Fruit fly (Drosophila melanogaster) whole organism, embryonic: ENCODE data around the gene CG15332.
A peak's percentile ranks its signal among the peaks of the same experiment; 100 is the strongest.

Experiments
- Awh ChIP-seq: fragments of 200-800 bp; sonication (Bioruptor generic); IDR thresholded peaks from 2 replicates; pipeline ENCODE4, ENCODE4 v1.3.6; 2022; ENCODE audit warnings: missing biosample characterization, missing genetic modification characterization
- BEAF-32 ChIP-seq: fragments of 200-800 bp; sonication (Bioruptor generic); optimal IDR thresholded peaks from 3 replicates; lab custom pipeline; 2017; ENCODE audit warnings: missing biosample characterization, missing genetic modification characterization, mild to moderate bottlenecking, moderate library complexity, missing genetic modification reagents
- Bteb2 ChIP-seq: fragments of 200-800 bp; sonication (Bioruptor generic); optimal IDR thresholded peaks from 2 replicates; lab custom pipeline; 2016; ENCODE audit warnings: missing biosample characterization, missing genetic modification characterization
- CG10147 ChIP-seq: fragments of 200-800 bp; sonication (Bioruptor generic); optimal IDR thresholded peaks from 2 replicates; lab custom pipeline; 2019; ENCODE audit warnings: missing biosample characterization, mild to moderate bottlenecking, missing genetic modification characterization, moderate library complexity
- CG10431 ChIP-seq: fragments of 200-800 bp; sonication (Bioruptor generic); optimal IDR thresholded peaks from 3 replicates; lab custom pipeline; 2018; ENCODE audit warnings: missing biosample characterization, mild to moderate bottlenecking, missing genetic modification characterization
- CG14441 ChIP-seq: fragments of 200-800 bp; sonication (Bioruptor generic); IDR thresholded peaks from 2 replicates; pipeline ENCODE4 v1.3.6; 2022; ENCODE audit warnings: missing biosample characterization, missing genetic modification characterization
- CG14710 ChIP-seq: fragments of 200-800 bp; sonication (Bioruptor generic); optimal IDR thresholded peaks from 3 replicates; lab custom pipeline; 2019; ENCODE audit warnings: missing biosample characterization, mild to moderate bottlenecking, missing genetic modification characterization, moderate library complexity
- CG1647 ChIP-seq: fragments of 200-800 bp; sonication (Bioruptor generic); optimal IDR thresholded peaks from 3 replicates; lab custom pipeline; 2016; ENCODE audit warnings: missing biosample characterization, missing genetic modification characterization
- CG1792 ChIP-seq: fragments of 200-800 bp; sonication (Bioruptor generic); optimal IDR thresholded peaks from 2 replicates; lab custom pipeline; 2016; ENCODE audit warnings: missing biosample characterization, missing genetic modification characterization
- CG18476 ChIP-seq: fragments of 200-800 bp; sonication (Bioruptor generic); optimal IDR thresholded peaks from 2 replicates; lab custom pipeline; 2016; ENCODE audit warnings: missing biosample characterization, mild to moderate bottlenecking, missing genetic modification characterization
- CG2678 ChIP-seq: fragments of 200-800 bp; sonication (Bioruptor generic); optimal IDR thresholded peaks from 3 replicates; lab custom pipeline; 2019; ENCODE audit warnings: missing biosample characterization, mild to moderate bottlenecking, missing genetic modification characterization, moderate library complexity
- CG31224 ChIP-seq: fragments of 200-800 bp; sonication (Bioruptor generic); IDR thresholded peaks from 2 replicates; pipeline ENCODE4 v1.3.6; 2022; ENCODE audit warnings: missing biosample characterization, missing genetic modification characterization
- CG31365 ChIP-seq: fragments of 200-800 bp; sonication (Bioruptor generic); optimal IDR thresholded peaks from 2 replicates; lab custom pipeline; 2018; ENCODE audit warnings: missing biosample characterization, mild to moderate bottlenecking, missing genetic modification characterization
- CG42726 ChIP-seq: fragments of 200-800 bp; sonication (Bioruptor generic); IDR thresholded peaks from 2 replicates; pipeline ENCODE4 v1.3.6; 2022; ENCODE audit warnings: missing biosample characterization, missing genetic modification characterization; ENCODE audit not compliant: partially characterized antibody
- CG4424 ChIP-seq: fragments of 200-800 bp; sonication (Bioruptor generic); optimal IDR thresholded peaks from 3 replicates; lab custom pipeline; 2016; ENCODE audit warnings: missing biosample characterization, missing genetic modification characterization
- CG4617 ChIP-seq: fragments of 200-800 bp; sonication (Bioruptor generic); optimal IDR thresholded peaks from 3 replicates; lab custom pipeline; 2016; ENCODE audit warnings: missing biosample characterization, missing genetic modification characterization, borderline replicate concordance
- CG5953 ChIP-seq: fragments of 200-800 bp; sonication (Bioruptor generic); IDR thresholded peaks from 2 replicates; pipeline ENCODE4 v1.3.6; 2022; ENCODE audit warnings: missing biosample characterization, missing genetic modification characterization
- CG6272 ChIP-seq: fragments of 200-800 bp; sonication (Bioruptor generic); IDR thresholded peaks from 2 replicates; pipeline ENCODE4 v1.3.6; 2022; ENCODE audit warnings: missing biosample characterization, missing genetic modification characterization
- CG6654 ChIP-seq: fragments of 200-800 bp; sonication (Bioruptor generic); optimal IDR thresholded peaks from 2 replicates; lab custom pipeline; 2017; ENCODE audit warnings: missing biosample characterization, mild to moderate bottlenecking, missing genetic modification characterization
- CG6813 ChIP-seq: fragments of 200-800 bp; sonication (Bioruptor generic); optimal IDR thresholded peaks from 2 replicates; lab custom pipeline; 2017; ENCODE audit warnings: missing biosample characterization, missing genetic modification characterization, mild to moderate bottlenecking, moderate library complexity, missing genetic modification reagents
- CG7786 ChIP-seq: fragments of 200-800 bp; sonication (Bioruptor generic); optimal IDR thresholded peaks from 2 replicates; lab custom pipeline; 2016; ENCODE audit warnings: missing biosample characterization, missing genetic modification characterization
- CG7987 ChIP-seq: fragments of 200-800 bp; sonication (Bioruptor generic); optimal IDR thresholded peaks from 2 replicates; lab custom pipeline; 2018; ENCODE audit warnings: missing biosample characterization, mild to moderate bottlenecking, missing genetic modification characterization, moderate library complexity
- CG8478 ChIP-seq: fragments of >200 bp; optimal IDR thresholded peaks from 2 replicates; lab custom pipeline; 2018
- CG8924 ChIP-seq: fragments of 200-800 bp; optimal IDR thresholded peaks from 3 replicates; lab custom pipeline; 2019; ENCODE audit warnings: missing biosample characterization, mild to moderate bottlenecking, missing genetic modification characterization, moderate library complexity
- CkIIα-i1 ChIP-seq: fragments of 200-800 bp; sonication (Bioruptor generic); IDR thresholded peaks from 2 replicates; pipeline ENCODE4 v1.3.6; 2022; ENCODE audit warnings: missing biosample characterization, missing genetic modification characterization
- CrebB ChIP-seq: fragments of 200-800 bp; sonication (Bioruptor generic); optimal IDR thresholded peaks from 3 replicates; lab custom pipeline; 2018; ENCODE audit warnings: missing biosample characterization, mild to moderate bottlenecking, missing genetic modification characterization
- Oli ChIP-seq: fragments of 200-800 bp; sonication (Bioruptor generic); optimal IDR thresholded peaks from 2 replicates; lab custom pipeline; 2018; ENCODE audit warnings: missing biosample characterization, mild to moderate bottlenecking, missing genetic modification characterization, moderate library complexity
- Rx ChIP-seq: fragments of 200-800 bp; sonication (Bioruptor generic); IDR thresholded peaks from 2 replicates; pipeline ENCODE4 v1.3.6; 2022; ENCODE audit warnings: missing biosample characterization, missing genetic modification characterization
- Ssrp ChIP-seq: fragments of 200-800 bp; sonication (Bioruptor generic); optimal IDR thresholded peaks from 2 replicates; lab custom pipeline; 2018; ENCODE audit warnings: missing biosample characterization, mild to moderate bottlenecking, missing genetic modification characterization, moderate library complexity
- Tbp ChIP-seq: fragments of >200 bp; optimal IDR thresholded peaks from 2 replicates; lab custom pipeline; 2018; ENCODE audit warnings: missing biosample characterization, missing genetic modification characterization
- Vsx1 ChIP-seq: fragments of 200-800 bp; sonication (Bioruptor generic); optimal IDR thresholded peaks from 2 replicates; lab custom pipeline; 2017; ENCODE audit warnings: missing biosample characterization, mild to moderate bottlenecking, missing genetic modification characterization, missing genetic modification reagents
- YL-1 ChIP-seq: fragments of 200-800 bp; sonication (Bioruptor generic); optimal IDR thresholded peaks from 3 replicates; lab custom pipeline; 2017; ENCODE audit warnings: missing biosample characterization, mild to moderate bottlenecking, missing genetic modification characterization
- ase ChIP-seq: fragments of 200-800 bp; sonication (Bioruptor generic); IDR thresholded peaks from 3 replicates; pipeline ENCODE4 v1.3.6; 2022; ENCODE audit warnings: missing biosample characterization, missing genetic modification characterization
- cad ChIP-seq: fragments of >200 bp; optimal IDR thresholded peaks from 2 replicates; lab custom pipeline; 2017; ENCODE audit warnings: missing biosample characterization, missing genetic modification characterization
- cwo ChIP-seq: fragments of 200-800 bp; sonication (Bioruptor generic); optimal IDR thresholded peaks from 3 replicates; lab custom pipeline; 2017; ENCODE audit warnings: missing biosample characterization, missing genetic modification characterization, mild to moderate bottlenecking, moderate library complexity, missing genetic modification reagents
- dpn ChIP-seq, 2 experiments: fragments of 200-800 bp; sonication (Bioruptor generic); optimal IDR thresholded peaks; 3 replicates each; lab custom pipeline; 2016; ENCODE audit warnings: missing biosample characterization in 2 of 2, missing genetic modification characterization in 2 of 2
- grau ChIP-seq: fragments of 200-800 bp; optimal IDR thresholded peaks from 3 replicates; lab custom pipeline; 2019; ENCODE audit warnings: missing biosample characterization, mild to moderate bottlenecking, missing genetic modification characterization, moderate library complexity
- gt ChIP-seq: fragments of 200-800 bp; sonication (Bioruptor generic); IDR thresholded peaks from 2 replicates; pipeline ENCODE4 v1.3.6; 2022; ENCODE audit warnings: missing biosample characterization, missing genetic modification characterization
- h ChIP-seq: fragments of >200 bp; optimal IDR thresholded peaks from 2 replicates; lab custom pipeline; 2017
- hb ChIP-seq: fragments of 200-800 bp; sonication (Bioruptor generic); IDR thresholded peaks from 3 replicates; pipeline ENCODE4 v1.3.6; 2022; ENCODE audit warnings: missing biosample characterization, missing genetic modification characterization; ENCODE audit not compliant: partially characterized antibody
- jumu ChIP-seq: fragments of 200-800 bp; sonication (Bioruptor generic); optimal IDR thresholded peaks from 3 replicates; lab custom pipeline; 2016; ENCODE audit warnings: missing biosample characterization, missing genetic modification characterization
- lilli ChIP-seq: fragments of 200-800 bp; sonication (Bioruptor generic); optimal IDR thresholded peaks from 3 replicates; lab custom pipeline; 2016; ENCODE audit warnings: missing biosample characterization, missing genetic modification characterization
- lola ChIP-seq, 3 experiments: fragments of >200 bp in 2 of 3; fragments of 200-800 bp in 1 of 3; sonication (Bioruptor generic) in 1 of 3; optimal IDR thresholded peaks; 2 replicates each; lab custom pipeline; 2017 to 2019; ENCODE audit warnings: missing biosample characterization in 3 of 3, missing genetic modification characterization in 3 of 3, mild to moderate bottlenecking in 1 of 3, moderate library complexity in 1 of 3
- oc ChIP-seq: fragments of 200-800 bp; sonication (Bioruptor generic); optimal IDR thresholded peaks from 2 replicates; lab custom pipeline; 2018; ENCODE audit warnings: missing biosample characterization, mild to moderate bottlenecking, missing genetic modification characterization, moderate library complexity
- slbo ChIP-seq: fragments of 200-800 bp; sonication (Bioruptor generic); IDR thresholded peaks from 2 replicates; pipeline ENCODE4 v1.3.6; 2022; ENCODE audit warnings: missing biosample characterization, missing genetic modification characterization
- sug ChIP-seq: fragments of 200-800 bp; optimal IDR thresholded peaks from 2 replicates; lab custom pipeline; 2019; ENCODE audit warnings: missing biosample characterization, mild to moderate bottlenecking, missing genetic modification characterization, moderate library complexity
- ttk ChIP-seq: fragments of 200-800 bp; sonication (Bioruptor generic); IDR thresholded peaks from 2 replicates; pipeline ENCODE4 v2.1.2; 2022; ENCODE audit warnings: missing biosample characterization, missing genetic modification characterization
- usp ChIP-seq: fragments of >200 bp; optimal IDR thresholded peaks from 2 replicates; lab custom pipeline; 2017; ENCODE audit warnings: missing biosample characterization, missing genetic modification characterization
- wek ChIP-seq: fragments of 200-800 bp; sonication (Bioruptor generic); optimal IDR thresholded peaks from 3 replicates; lab custom pipeline; 2018; ENCODE audit warnings: missing biosample characterization, mild to moderate bottlenecking, missing genetic modification characterization, moderate library complexity
- zfh2 ChIP-seq: fragments of 200-800 bp; sonication (Bioruptor generic); optimal IDR thresholded peaks from 2 replicates; lab custom pipeline; 2016; ENCODE audit warnings: missing biosample characterization, missing genetic modification characterization

CG15332 gene

dm6 chrX:7920081-7920688 is 35.6 kb downstream of the CG15332 start, which contains the start of the genes hdm and Ykt6 (continued):
- peak; percentile 72 for TF ChIP-seq CG1647
- TF ChIP-seq cad (GFP tag; lab: Kevin White, UChicago), result no peak
- TF ChIP-seq sug (tag; lab: Kevin White, UChicago), result peak; percentile 72
- peak; percentile 36 for TF ChIP-seq CG31365 (tag; lab: Kevin White, UChicago)
- TF ChIP-seq CG14710 (tag; lab: Kevin White, UChicago), result peak; percentile 82
- TF ChIP-seq CrebB (tag; lab: Kevin White, UChicago), result peak; percentile 59
- TF ChIP-seq Ssrp (tag; lab: Kevin White, UChicago), result peak; percentile 53
- TF ChIP-seq Tbp (GFP tag; lab: Kevin White, UChicago), result no peak
- TF ChIP-seq CG6813 (GFP tag; lab: Kevin White, UChicago), result peak; percentile 6
- peak; percentile 84 for TF ChIP-seq CG14441 (GFP tag; lab: Robert Waterston, UW)
- peak; percentile 85 for TF ChIP-seq CG7786 (GFP tag; lab: Kevin White, UChicago)
- peak; percentile 64 for TF ChIP-seq CG1792 (GFP tag; lab: Kevin White, UChicago)
- peak; percentile 74 for TF ChIP-seq CG4424 (GFP tag; lab: Kevin White, UChicago)
- peak; percentile 85 for TF ChIP-seq CG6272 (GFP tag; lab: Robert Waterston, UW)
- no peak for TF ChIP-seq oc (tag; lab: Kevin White, UChicago)
- peak; percentile 86 for TF ChIP-seq CG42726
- TF ChIP-seq hb (GFP tag; lab: Robert Waterston, UW), result peak; percentile 92
- TF ChIP-seq CG31224, result peak; percentile 66
- peak; percentile 72 for TF ChIP-seq Rx
- no peak for TF ChIP-seq Oli (tag; lab: Kevin White, UChicago)
- TF ChIP-seq lilli (GFP tag; lab: Kevin White, UChicago), result peak; percentile 90
- no peak for TF ChIP-seq usp (GFP tag; lab: Kevin White, UChicago)
- no peak for TF ChIP-seq CG8478 (lab: Kevin White, UChicago)
- peak; percentile 53 for TF ChIP-seq gt (GFP tag; lab: Robert Waterston, UW)
- TF ChIP-seq ttk (GFP tag; lab: Robert Waterston, UW), result peak; percentile 78
- peak; percentile 43 for TF ChIP-seq CG7987 (GFP tag; lab: Kevin White, UChicago)
- TF ChIP-seq Bteb2, result peak; percentile 65
- no peak for TF ChIP-seq grau (tag; lab: Kevin White, UChicago)
- peak; percentile 86 for TF ChIP-seq jumu
- peak; percentile 95 for TF ChIP-seq BEAF-32 (GFP tag; lab: Kevin White, UChicago)
- no peak for TF ChIP-seq CG6654 (GFP tag; lab: Kevin White, UChicago)
- TF ChIP-seq CG10147 (GFP tag; lab: Kevin White, UChicago), result no peak
- TF ChIP-seq wek, result peak; percentile 51
- peak; percentile 56 for TF ChIP-seq CG8924 (tag; lab: Kevin White, UChicago)
- TF ChIP-seq cwo, result no peak
- TF ChIP-seq Awh (GFP tag; lab: Robert Waterston, UW), result peak; percentile 74; the same call in 1 of the 2 replicates
- peak; percentile 86 to 87 for TF ChIP-seq dpn (GFP tag; optimal IDR thresholded peaks at IDR 0.05; lab: Kevin White, UChicago)
- TF ChIP-seq CG2678 (tag; lab: Kevin White, UChicago), result no peak
- TF ChIP-seq ase, result peak; percentile 59; the same call in 1 of the 3 replicates
- TF ChIP-seq CG10431 (GFP tag; lab: Kevin White, UChicago), result no peak
- peak; percentile 56 for TF ChIP-seq CG18476 (GFP tag; lab: Kevin White, UChicago)
- no peak for TF ChIP-seq CkIIα-i1
- no peak for TF ChIP-seq h (lab: Kevin White, UChicago)
- peak; percentile 62 for TF ChIP-seq CG5953 (GFP tag; lab: Robert Waterston, UW)
- TF ChIP-seq Vsx1 (GFP tag; lab: Kevin White, UChicago), result no peak
- peak; percentile 87 for TF ChIP-seq slbo (GFP tag; lab: Robert Waterston, UW)
- TF ChIP-seq CG4617 (GFP tag; lab: Kevin White, UChicago), result peak; percentile 80
- peak; percentile 83 for TF ChIP-seq zfh2 (GFP tag; lab: Kevin White, UChicago)
- peak in 1 of 3 experiments; percentile 72 for TF ChIP-seq lola (GFP tag; optimal IDR thresholded peaks at IDR 0.05; lab: Kevin White, UChicago)
- TF ChIP-seq YL-1, result peak; percentile 57
